Fruit fly (Drosophila melanogaster) S2 (cell line): ENCODE measurements around the gene CG43329.

Source experiments
- CG8478 ChIP-seq: fragments of >200 bp; optimal IDR thresholded peaks from 2 replicates; lab custom pipeline; 2018
- CTCF ChIP-seq, 2 experiments: fragments of >200 bp; optimal IDR thresholded peaks; 2 replicates each; lab custom pipeline; 2018

CG43329 gene

dm6 chr3L:22465486-22466402 lies 39.3 kb downstream of the CG43329 start, which contains the start of gene CG11438:
Gene CG11438 (plus strand): TSS chr3L:22465619.
- TF ChIP-seq CG8478 (lab: Kevin White, UChicago) (no peak), CTCF (optimal IDR thresholded peaks at IDR 0.05; lab: Kevin White, UChicago) (no peak)

dm6 chr3L:22463412-22463811 lies 41.6 kb downstream of the CG43329 start:
- TF ChIP-seq CTCF (optimal IDR thresholded peaks at IDR 0.05; lab: Kevin White, UChicago) (no peak), CG8478 (lab: Kevin White, UChicago) (no peak)

- TF ChIP-seq CTCF (optimal IDR thresholded peaks at IDR 0.05; lab: Kevin White, UChicago) (no peak), CG8478 (lab: Kevin White, UChicago) (no peak)
Measured at dm6 chr3L:22460918-22461634, 43.9 kb downstream of the CG43329 start, which contains the start of gene laza. Gene laza (minus strand): TSS chr3L:22461131.

- TF ChIP-seq CG8478 (lab: Kevin White, UChicago) (no peak), CTCF (optimal IDR thresholded peaks at IDR 0.05; lab: Kevin White, UChicago) (no peak)
Measured at dm6 chr3L:22460428-22460827, 44.6 kb downstream of the CG43329 start.

dm6 chr3L:22458898-22459524 lies 46.0 kb downstream of the CG43329 start:
- no peak for TF ChIP-seq CG8478 (lab: Kevin White, UChicago)

- TF ChIP-seq CG8478 (lab: Kevin White, UChicago), result no peak
- TF ChIP-seq CTCF (optimal IDR thresholded peaks at IDR 0.05; lab: Kevin White, UChicago), result no peak
Measured at dm6 chr3L:22458271-22458670, 46.7 kb downstream of the CG43329 start.

- no peak for TF ChIP-seq CTCF (optimal IDR thresholded peaks at IDR 0.05; lab: Kevin White, UChicago)
- TF ChIP-seq CG8478 (lab: Kevin White, UChicago), result no peak
Measured at dm6 chr3L:22455953-22456488, 49.0 kb downstream of the CG43329 start.
